Worm (Caenorhabditis elegans) whole organism, dauer: ENCODE data around the gene sri-25.
"Not testable (repeated sequence)": the region's sequence is repeated elsewhere in the genome, so short reads cannot be mapped to it uniquely, and the experiment has no call there.

ENCODE experiments used
- unc-62 ChIP-seq: sonication (generic microtip); optimal IDR thresholded peaks from 2 replicates; lab custom pipeline; 2017; ENCODE audit warnings: missing biosample characterization, missing genetic modification reagents, missing genetic modification characterization

Gene sri-25

ce11 chrV:15253529-15253928, 36.7 kb downstream of the sri-25 start, which contains the start of gene srbc-75:
Gene srbc-75 (plus strand): TSS chrV:15253829.
- TF ChIP-seq unc-62 (GFP tag; lab: Kevin White, UChicago): no peak

ce11 chrV:15256669-15257068, 39.9 kb downstream of the sri-25 start, which contains the start of gene srsx-39:
Gene srsx-39 (minus strand): TSS chrV:15256769.
- not testable (repeated sequence) for TF ChIP-seq unc-62 (GFP tag; lab: Kevin White, UChicago)

- TF ChIP-seq unc-62 (GFP tag; lab: Kevin White, UChicago): no peak
Measured at ce11 chrV:15259049-15259448, 42.2 kb downstream of the sri-25 start, which contains the start of gene srsx-37. Gene srsx-37 (minus strand): TSS chrV:15259149.

ce11 chrV:15259904-15260303, 43.1 kb downstream of the sri-25 start, which contains the start of gene M01B2.8:
Gene M01B2.8 (plus strand): TSS chrV:15260204.
- TF ChIP-seq unc-62 (GFP tag; lab: Kevin White, UChicago): no peak

ce11 chrV:15262336-15262735, 45.5 kb downstream of the sri-25 start, which contains the start of gene M01B2.10:
Gene M01B2.10 (minus strand): TSS chrV:15262436.
- TF ChIP-seq unc-62 (GFP tag; lab: Kevin White, UChicago): not testable (repeated sequence)

ce11 chrV:15264131-15264530, 47.3 kb downstream of the sri-25 start, which contains the start of gene M01B2.12:
Gene M01B2.12 (minus strand): TSS chrV:15264231.
- no peak for TF ChIP-seq unc-62 (GFP tag; lab: Kevin White, UChicago)

DNA sequence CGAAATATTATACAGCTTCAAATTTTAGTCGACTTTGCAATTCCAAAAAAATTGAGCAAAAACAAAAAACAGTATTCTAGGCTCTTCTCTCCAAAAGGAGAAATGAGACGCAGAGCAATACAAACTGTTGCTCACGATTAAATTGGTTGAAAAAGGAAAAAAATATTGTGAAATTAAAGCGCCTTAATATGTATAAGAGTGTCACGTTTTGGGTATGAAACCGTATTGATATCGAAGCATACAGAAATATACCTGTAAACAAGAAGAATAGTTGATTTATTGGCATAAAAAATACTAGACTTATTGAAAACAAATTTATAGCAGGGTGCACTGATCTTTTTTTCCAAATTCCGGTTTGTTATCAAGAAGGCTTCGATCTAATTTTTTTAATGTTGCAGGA, 49.0 kb downstream of the sri-25 start, which contains the start of gene M01B2.13:
Gene M01B2.13, minus strand, starts transcription at position 101 of the 400 bp plus-strand sequence.
- no peak for TF ChIP-seq unc-62 (GFP tag; lab: Kevin White, UChicago)

ce11 chrV:15267405-15267804, 50.6 kb downstream of the sri-25 start, which contains the start of gene T10H4.13:
Gene T10H4.13 (minus strand): TSS chrV:15267505.
- TF ChIP-seq unc-62 (GFP tag; lab: Kevin White, UChicago): no peak

DNA sequence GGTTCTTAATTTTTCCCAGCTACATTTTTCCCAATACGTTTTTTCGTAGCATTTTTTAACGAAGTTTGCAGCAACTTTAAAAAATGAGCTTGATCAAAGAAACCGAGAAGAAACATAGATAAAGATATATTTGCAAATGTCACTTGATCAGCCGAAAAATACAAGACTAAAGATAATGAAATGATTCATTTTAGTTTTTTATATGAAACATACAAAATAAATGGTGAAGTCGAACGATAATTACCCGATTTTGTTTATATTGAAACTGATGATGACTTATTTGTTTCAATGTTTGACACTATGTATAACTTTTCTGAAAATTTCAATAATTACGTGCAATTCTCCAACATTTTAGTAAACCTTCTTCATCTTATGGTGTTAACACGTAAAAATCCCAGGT, 51.5 kb downstream of the sri-25 start, which contains the start of gene srw-22:
Gene srw-22, plus strand, starts transcription at position 301 of the 400 bp plus-strand sequence.
- TF ChIP-seq unc-62 (GFP tag; lab: Kevin White, UChicago): no peak
